Worm (Caenorhabditis elegans) whole organism, young adult: ENCODE results near the gene nol-10.

Source experiments
- B0019.2 ChIP-seq: fragments of 200-800 bp; sonication (Bioruptor generic); conservative IDR thresholded peaks from 2 replicates; pipeline ENCODE4 v1.3.6; 2022; ENCODE audit warnings: missing genetic modification reagents, missing genetic modification characterization, missing compliant biosample characterization
- B0035.1 ChIP-seq: sonication (generic microtip); optimal IDR thresholded peaks from 2 replicates; lab custom pipeline; 2016; ENCODE audit warnings: missing genetic modification characterization, mild to moderate bottlenecking, missing compliant biosample characterization, missing genotype, missing genetic modification reagents
- B0261.1 ChIP-seq: sonication (generic microtip); optimal IDR thresholded peaks from 2 replicates; lab custom pipeline; 2016; ENCODE audit warnings: mild to moderate bottlenecking, missing genetic modification characterization, moderate library complexity, missing compliant biosample characterization
- C06A6.2 ChIP-seq: fragments of 200-800 bp; sonication (Bioruptor generic); conservative IDR thresholded peaks from 2 replicates; pipeline ENCODE4 v1.3.6; 2022; ENCODE audit warnings: missing genetic modification characterization, missing compliant biosample characterization
- D2030.7 ChIP-seq: fragments of 200-800 bp; sonication (Bioruptor generic); IDR thresholded peaks from 2 replicates; pipeline ENCODE4 v1.3.6; 2022; ENCODE audit warnings: missing genetic modification reagents, missing genetic modification characterization, missing compliant biosample characterization
- F33H1.4 ChIP-seq: fragments of 200-800 bp; sonication (Bioruptor generic); IDR thresholded peaks from 2 replicates; pipeline ENCODE4 v1.3.6; 2022; ENCODE audit warnings: missing genetic modification reagents, missing genetic modification characterization, missing compliant biosample characterization
- F49E8.2 ChIP-seq: sonication (generic microtip); optimal IDR thresholded peaks from 3 replicates; lab custom pipeline; 2017; ENCODE audit warnings: missing genetic modification characterization, mild to moderate bottlenecking, missing compliant biosample characterization, antibody characterized with exemption, moderate library complexity; ENCODE audit not compliant: insufficient read depth
- F55B11.4 ChIP-seq: sonication (generic microtip); optimal IDR thresholded peaks from 2 replicates; lab custom pipeline; 2016; ENCODE audit warnings: missing compliant biosample characterization, missing genetic modification characterization, borderline replicate concordance; ENCODE audit not compliant: insufficient read depth
- F57A8.1 ChIP-seq: fragments of 200-800 bp; sonication (Bioruptor generic); optimal IDR thresholded peaks from 2 replicates; lab custom pipeline; 2018; ENCODE audit warnings: mild to moderate bottlenecking, missing genetic modification characterization, moderate library complexity, missing compliant biosample characterization
- K11D2.4 ChIP-seq: fragments of 200-800 bp; sonication (Bioruptor generic); IDR thresholded peaks from 2 replicates; pipeline ENCODE4 v1.3.6; 2022; ENCODE audit warnings: missing genetic modification reagents, missing genetic modification characterization, missing compliant biosample characterization
- T07F8.4 ChIP-seq: sonication (generic microtip); optimal IDR thresholded peaks from 2 replicates; lab custom pipeline; 2016; ENCODE audit warnings: mild to moderate bottlenecking, missing genetic modification characterization, moderate library complexity, missing compliant biosample characterization
- ama-1 ChIP-seq, 3 experiments: fragments of 150-350 bp in 1 of 3; sonication (generic microtip) in 2 of 3; optimal IDR thresholded peaks; 2 replicates each; lab custom pipeline; 2014 to 2018; ENCODE audit warnings: missing biosample characterization in 2 of 3, missing genetic modification characterization in 2 of 3, missing genetic modification reagents in 2 of 3
- athp-1 ChIP-seq: sonication (generic microtip); optimal IDR thresholded peaks from 2 replicates; lab custom pipeline; 2017; ENCODE audit warnings: mild to moderate bottlenecking, missing genetic modification characterization, missing compliant biosample characterization
- cebp-1 ChIP-seq, 2 experiments: fragments of 200-800 bp in 1 of 2; sonication (Bioruptor generic) in 1 of 2; sonication (generic microtip) in 1 of 2; IDR thresholded peaks in 1 of 2; optimal IDR thresholded peaks in 1 of 2; 2 replicates each; pipeline versions ENCODE4 v1.3.6 to Lab custom; 2017 to 2022; ENCODE audit warnings: missing compliant biosample characterization in 2 of 2, missing genetic modification characterization in 2 of 2, mild to moderate bottlenecking in 1 of 2, missing genetic modification reagents in 1 of 2, moderate library complexity in 1 of 2
- cebp-2 ChIP-seq: fragments of 200-800 bp; sonication (Bioruptor generic); IDR thresholded peaks from 2 replicates; pipeline ENCODE4 v1.3.6; 2022; ENCODE audit warnings: missing genetic modification characterization, missing compliant biosample characterization
- ceh-100 ChIP-seq: fragments of 200-800 bp; sonication (Bioruptor generic); IDR thresholded peaks from 2 replicates; pipeline ENCODE4 v1.3.6; 2022; ENCODE audit warnings: missing genetic modification reagents, missing genetic modification characterization, missing compliant biosample characterization
- ceh-27 ChIP-seq: fragments of 200-800 bp; sonication (Bioruptor generic); optimal IDR thresholded peaks from 2 replicates; lab custom pipeline; 2018; ENCODE audit warnings: mild to moderate bottlenecking, missing genetic modification characterization, moderate library complexity, missing compliant biosample characterization
- ceh-91 ChIP-seq: fragments of 200-800 bp; sonication (Bioruptor generic); IDR thresholded peaks from 2 replicates; pipeline ENCODE4 v1.3.6; 2022; ENCODE audit warnings: missing genetic modification reagents, missing genetic modification characterization, missing compliant biosample characterization
- chd-7 ChIP-seq: sonication (generic microtip); optimal IDR thresholded peaks from 2 replicates; lab custom pipeline; 2016; ENCODE audit warnings: mild to moderate bottlenecking, missing genetic modification characterization, moderate library complexity, missing compliant biosample characterization
- die-1 ChIP-seq: sonication (generic microtip); optimal IDR thresholded peaks from 2 replicates; lab custom pipeline; 2016; ENCODE audit warnings: missing genotype, mild to moderate bottlenecking, missing genetic modification characterization, missing compliant biosample characterization
- efl-1 ChIP-seq: fragments of 150-350 bp; optimal IDR thresholded peaks from 2 replicates; lab custom pipeline; 2014; ENCODE audit warnings: missing biosample characterization, missing genetic modification reagents, missing genetic modification characterization
- ekl-4 ChIP-seq: fragments of 200-800 bp; sonication (Bioruptor generic); IDR thresholded peaks from 2 replicates; pipeline ENCODE4 v1.3.6; 2022; ENCODE audit warnings: missing genetic modification reagents, missing genetic modification characterization, missing compliant biosample characterization
- gei-17 ChIP-seq: fragments of 200-800 bp; sonication (Bioruptor generic); optimal IDR thresholded peaks from 2 replicates; lab custom pipeline; 2018; ENCODE audit warnings: mild to moderate bottlenecking, missing genetic modification characterization, missing compliant biosample characterization
- hsf-1 ChIP-seq: fragments of 200-800 bp; sonication (Bioruptor generic); IDR thresholded peaks from 2 replicates; pipeline ENCODE4 v1.3.6; 2022; ENCODE audit warnings: missing genetic modification reagents, missing genetic modification characterization, missing compliant biosample characterization
- let-607 ChIP-seq, 2 experiments: fragments of 200-800 bp in 1 of 2; sonication (Bioruptor generic) in 1 of 2; sonication (generic microtip) in 1 of 2; optimal IDR thresholded peaks; 2 replicates each; lab custom pipeline; 2016 to 2018; ENCODE audit warnings: mild to moderate bottlenecking in 2 of 2, missing compliant biosample characterization in 2 of 2, missing genetic modification characterization in 2 of 2, moderate library complexity in 2 of 2, missing genotype in 1 of 2
- lin-35 ChIP-seq, 3 experiments: fragments of 150-350 bp in 2 of 3; sonication (generic microtip) in 1 of 3; optimal IDR thresholded peaks; 2 replicates each; lab custom pipeline; 2014 to 2018; ENCODE audit warnings: missing biosample characterization in 3 of 3, missing genetic modification characterization in 3 of 3, missing genetic modification reagents in 3 of 3
- lin-40 ChIP-seq: sonication (generic microtip); optimal IDR thresholded peaks from 2 replicates; lab custom pipeline; 2016; ENCODE audit warnings: missing genetic modification characterization, mild to moderate bottlenecking, missing compliant biosample characterization, missing genotype, missing genetic modification reagents
- lsl-1 ChIP-seq: fragments of 200-800 bp; sonication (Bioruptor generic); optimal IDR thresholded peaks from 2 replicates; lab custom pipeline; 2018; ENCODE audit warnings: mild to moderate bottlenecking, missing genetic modification characterization, moderate library complexity, missing compliant biosample characterization
- madf-10 ChIP-seq: sonication (generic microtip); optimal IDR thresholded peaks from 2 replicates; lab custom pipeline; 2016; ENCODE audit warnings: mild to moderate bottlenecking, missing genetic modification characterization, missing compliant biosample characterization
- madf-3 ChIP-seq: fragments of 200-800 bp; sonication (Bioruptor generic); IDR thresholded peaks from 2 replicates; pipeline ENCODE4 v1.3.6; 2022; ENCODE audit warnings: missing genetic modification reagents, missing genetic modification characterization, missing compliant biosample characterization
- madf-8 ChIP-seq: fragments of 200-800 bp; sonication (Bioruptor generic); conservative IDR thresholded peaks from 2 replicates; pipeline ENCODE4 v1.3.6; 2022; ENCODE audit warnings: missing genetic modification reagents, missing genetic modification characterization, missing compliant biosample characterization
- mxl-1 ChIP-seq: sonication (generic microtip); optimal IDR thresholded peaks from 2 replicates; lab custom pipeline; 2016; ENCODE audit warnings: missing genetic modification characterization, missing compliant biosample characterization
- nfya-1 ChIP-seq: sonication (generic microtip); optimal IDR thresholded peaks from 2 replicates; lab custom pipeline; 2017; ENCODE audit warnings: antibody characterized with exemption, missing compliant biosample characterization, missing genetic modification characterization, borderline replicate concordance; ENCODE audit not compliant: insufficient read depth
- pbrm-1 ChIP-seq: fragments of 200-800 bp; sonication (Bioruptor generic); IDR thresholded peaks from 2 replicates; pipeline ENCODE4 v1.3.6; 2022; ENCODE audit warnings: missing genetic modification reagents, missing genetic modification characterization, missing compliant biosample characterization
- rec-8 ChIP-seq, 2 experiments: sonication (generic microtip); optimal IDR thresholded peaks; 2 replicates each; lab custom pipeline; 2016; ENCODE audit warnings: mild to moderate bottlenecking in 2 of 2, missing genetic modification characterization in 2 of 2, missing genetic modification reagents in 2 of 2, missing genotype in 2 of 2, missing biosample characterization in 1 of 2, missing compliant biosample characterization in 1 of 2, moderate library complexity in 1 of 2
- repo-1 ChIP-seq: sonication (generic microtip); optimal IDR thresholded peaks from 2 replicates; lab custom pipeline; 2017; ENCODE audit warnings: mild to moderate bottlenecking, missing genetic modification characterization, missing compliant biosample characterization
- rpc-1 ChIP-seq, 2 experiments: fragments of 150-350 bp in 1 of 2; sonication (generic microtip) in 1 of 2; optimal IDR thresholded peaks; 2 replicates each; lab custom pipeline; 2014 to 2018; ENCODE audit warnings: missing biosample characterization in 1 of 2, missing genetic modification characterization in 1 of 2, missing genetic modification reagents in 1 of 2, missing genotype in 1 of 2
- snpc-1.1 ChIP-seq: sonication (generic microtip); optimal IDR thresholded peaks from 2 replicates; lab custom pipeline; 2017; ENCODE audit warnings: missing genetic modification characterization, mild to moderate bottlenecking, missing compliant biosample characterization, antibody characterized with exemption, moderate library complexity, missing genotype, missing genetic modification reagents; ENCODE audit not compliant: insufficient read depth
- snpc-1.3 ChIP-seq: sonication (generic microtip); optimal IDR thresholded peaks from 2 replicates; lab custom pipeline; 2017; ENCODE audit warnings: missing genetic modification characterization, mild to moderate bottlenecking, missing compliant biosample characterization, antibody characterized with exemption, moderate library complexity, missing genotype, missing genetic modification reagents; ENCODE audit not compliant: insufficient read depth
- somi-1 ChIP-seq: fragments of 200-800 bp; sonication (Bioruptor generic); optimal IDR thresholded peaks from 2 replicates; lab custom pipeline; 2018; ENCODE audit warnings: mild to moderate bottlenecking, missing genetic modification characterization, missing compliant biosample characterization
- tbp1 ChIP-seq: fragments of 200-800 bp; sonication (Bioruptor generic); optimal IDR thresholded peaks from 2 replicates; lab custom pipeline; 2018; ENCODE audit warnings: mild to moderate bottlenecking, missing genetic modification characterization, missing compliant biosample characterization
- tbx-9 ChIP-seq: sonication (generic microtip); optimal IDR thresholded peaks from 2 replicates; lab custom pipeline; 2016; ENCODE audit warnings: borderline replicate concordance, missing genetic modification characterization, inconsistent platforms, missing compliant biosample characterization
- unc-130 ChIP-seq: sonication (generic microtip); optimal IDR thresholded peaks from 2 replicates; lab custom pipeline; 2016; ENCODE audit warnings: missing genetic modification reagents, missing genetic modification characterization, missing compliant biosample characterization
- ztf-3 ChIP-seq: fragments of 200-800 bp; sonication (Bioruptor generic); optimal IDR thresholded peaks from 2 replicates; lab custom pipeline; 2018; ENCODE audit warnings: mild to moderate bottlenecking, missing genetic modification characterization, missing compliant biosample characterization

Gene nol-10

DNA sequence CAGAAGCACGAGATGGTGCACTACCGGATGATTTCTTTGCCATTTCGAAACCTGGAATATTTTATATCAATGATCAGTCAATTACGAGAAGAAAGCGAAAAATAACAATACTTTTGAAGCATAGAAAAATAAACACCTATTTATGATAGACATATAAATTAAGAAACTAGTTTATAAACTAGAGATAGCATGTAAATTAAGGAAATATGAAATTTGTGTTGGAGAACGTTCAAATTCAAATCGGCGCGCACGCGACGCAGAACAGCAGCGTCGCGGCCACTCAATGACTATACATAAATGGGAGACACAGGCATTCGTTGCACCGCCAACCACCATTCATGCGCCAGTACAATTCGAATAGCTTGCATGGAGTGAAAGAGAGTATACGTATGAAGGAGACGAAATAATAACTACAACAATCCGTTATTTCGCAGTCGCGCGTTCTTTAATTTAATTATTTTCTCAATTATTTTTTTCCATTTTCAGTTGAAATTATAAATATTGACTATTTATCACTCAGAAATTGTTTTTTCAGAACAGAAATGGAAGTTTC is at the start of gene nol-10, which contains the start of gene cec-5:
Gene nol-10 (plus strand): TSS at position 536 of the 553 bp plus-strand sequence.
Gene cec-5 (minus strand): TSS at position 51 of the 553 bp plus-strand sequence.
- TF ChIP-seq snpc-1.1 (tag; lab: Kevin White, UChicago) (peak; percentile 78), chd-7 (no peak), repo-1 (tag; lab: Kevin White, UChicago) (peak; percentile 30), lin-40 (peak; percentile 62), somi-1 (no peak), F55B11.4 (no peak), cebp-1 (GFP tag; IDR thresholded peaks at IDR 0.05; lab: Robert Waterston, UW) (no peak), cebp-1 (tag; optimal IDR thresholded peaks at IDR 0.05; lab: Kevin White, UChicago) (peak; percentile 80), ceh-100 (GFP tag; lab: Robert Waterston, UW) (peak; percentile 83), F57A8.1 (no peak), C06A6.2 (no peak), F33H1.4 (no peak; the same call in 1 of the 2 replicates), cebp-2 (GFP tag; lab: Robert Waterston, UW) (no peak), mxl-1 (tag; lab: Kevin White, UChicago) (no peak), F49E8.2 (tag; lab: Kevin White, UChicago) (peak; percentile 92), lin-35 (GFP tag; optimal IDR thresholded peaks at IDR 0.05; lab: Kevin White, UChicago) (peak; percentile 31 to 77 (median 46)), rec-8 (tag; optimal IDR thresholded peaks at IDR 0.05; lab: Kevin White, UChicago) (no peak), athp-1 (tag; lab: Kevin White, UChicago) (peak; percentile 46), die-1 (tag; lab: Kevin White, UChicago) (no peak), tbp1 (GFP tag; lab: Kevin White, UChicago) (peak; percentile 74), K11D2.4 (no peak), let-607 (tag; optimal IDR thresholded peaks at IDR 0.05; lab: Kevin White, UChicago) (peak in 1 of 2 experiments; percentile 41), pbrm-1 (GFP tag; lab: Robert Waterston, UW) (peak; percentile 88), madf-8 (GFP tag; lab: Robert Waterston, UW) (peak; percentile 41), B0035.1 (tag; lab: Kevin White, UChicago) (no peak), B0019.2 (GFP tag; lab: Robert Waterston, UW) (peak; percentile 61; the same call in 1 of the 2 replicates), B0261.1 (tag; lab: Kevin White, UChicago) (peak; percentile 9), gei-17 (GFP tag; lab: Kevin White, UChicago) (no peak), rpc-1 (optimal IDR thresholded peaks at IDR 0.05; lab: Kevin White, UChicago) (no peak), rpc-1 (tag; optimal IDR thresholded peaks at IDR 0.05; lab: Kevin White, UChicago) (peak; percentile 0), ztf-3 (GFP tag; lab: Kevin White, UChicago) (no peak), ceh-91 (GFP tag; lab: Robert Waterston, UW) (peak; percentile 74), madf-3 (GFP tag; lab: Robert Waterston, UW) (peak; percentile 99), nfya-1 (tag; lab: Kevin White, UChicago) (no peak), tbx-9 (tag; lab: Kevin White, UChicago) (no peak), D2030.7 (GFP tag; lab: Robert Waterston, UW) (peak; percentile 93), hsf-1 (GFP tag; lab: Robert Waterston, UW) (0 out of 2 replicates have a peak, but pooled peaks have one; percentile 26), snpc-1.3 (tag; lab: Kevin White, UChicago) (peak; percentile 97), ekl-4 (peak; percentile 75), madf-10 (tag; lab: Kevin White, UChicago) (peak; percentile 67), ama-1 (optimal IDR thresholded peaks at IDR 0.05; lab: Kevin White, UChicago) (no peak), ama-1 (GFP tag; optimal IDR thresholded peaks at IDR 0.05; lab: Kevin White, UChicago) (no peak), lsl-1 (GFP tag; lab: Kevin White, UChicago) (peak; percentile 81), T07F8.4 (tag; lab: Kevin White, UChicago) (peak; percentile 12), efl-1 (GFP tag; lab: Kevin White, UChicago) (peak; percentile 81), ceh-27 (GFP tag; lab: Kevin White, UChicago) (peak; percentile 90), unc-130 (peak; percentile 65)
